Worm (Caenorhabditis elegans) whole organism, L4 larva: ENCODE data around the gene decr-1.1.
A peak's percentile ranks its signal among the peaks of the same experiment; 100 is the strongest.

Source experiments
- D1046.2 ChIP-seq: fragments of 200-800 bp; sonication (Bioruptor generic); IDR thresholded peaks from 2 replicates; pipeline ENCODE4 v1.3.6; 2022; ENCODE audit warnings: missing genetic modification characterization, missing compliant biosample characterization
- F37D6.2 ChIP-seq: sonication (generic microtip); optimal IDR thresholded peaks from 2 replicates; lab custom pipeline; 2016; ENCODE audit warnings: mild to moderate bottlenecking, missing genetic modification characterization, missing compliant biosample characterization
- F44E2.7 ChIP-seq: fragments of 200-800 bp; sonication (Bioruptor generic); IDR thresholded peaks from 2 replicates; pipeline ENCODE4 v2.1.2; 2022; ENCODE audit warnings: missing genetic modification characterization, missing compliant biosample characterization
- Y5F2A.4 ChIP-seq: fragments of 200-800 bp; sonication (Bioruptor generic); optimal IDR thresholded peaks from 2 replicates; lab custom pipeline; 2018; ENCODE audit warnings: mild to moderate bottlenecking, missing genetic modification characterization, missing compliant biosample characterization
- ZK337.2 ChIP-seq: fragments of 200-800 bp; sonication (Bioruptor generic); IDR thresholded peaks from 2 replicates; pipeline ENCODE4 v1.3.6; 2022; ENCODE audit warnings: missing genetic modification reagents, missing genetic modification characterization, missing compliant biosample characterization
- attf-4 ChIP-seq: sonication (generic microtip); optimal IDR thresholded peaks from 3 replicates; lab custom pipeline; 2017; ENCODE audit warnings: missing biosample characterization, missing genetic modification characterization
- ces-1 ChIP-seq: fragments of 150-350 bp; sonication (generic microtip); optimal IDR thresholded peaks from 4 replicates; lab custom pipeline; 2014; ENCODE audit warnings: missing biosample characterization, missing genetic modification reagents, missing genetic modification characterization
- daf-16 ChIP-seq, 3 experiments: sonication (generic microtip); optimal IDR thresholded peaks; 2 replicates each; lab custom pipeline; 2016 to 2017; ENCODE audit warnings: missing genetic modification characterization in 3 of 3, missing genetic modification reagents in 3 of 3, mild to moderate bottlenecking in 2 of 3, missing compliant biosample characterization in 2 of 3, missing biosample characterization in 1 of 3, moderate library complexity in 1 of 3
- dmd-6 ChIP-seq: fragments of 200-800 bp; sonication (Bioruptor generic); IDR thresholded peaks from 2 replicates; pipeline ENCODE4 v1.3.6; 2022; ENCODE audit warnings: missing genetic modification reagents, missing genetic modification characterization, missing compliant biosample characterization
- dpl-1 ChIP-seq: fragments of 150-350 bp; optimal IDR thresholded peaks from 2 replicates; lab custom pipeline; 2014; ENCODE audit warnings: missing biosample characterization, missing genetic modification reagents, missing genetic modification characterization
- dve-1 ChIP-seq: sonication (generic microtip); optimal IDR thresholded peaks from 2 replicates; lab custom pipeline; 2017; ENCODE audit warnings: antibody characterized with exemption, mild to moderate bottlenecking, missing genetic modification characterization, missing compliant biosample characterization; ENCODE audit not compliant: insufficient read depth
- fkh-10 ChIP-seq: fragments of 150-350 bp; optimal IDR thresholded peaks from 2 replicates; lab custom pipeline; 2014; ENCODE audit warnings: missing biosample characterization, missing genetic modification reagents, missing genetic modification characterization
- gei-8 ChIP-seq: fragments of 200-800 bp; sonication (Bioruptor generic); optimal IDR thresholded peaks from 2 replicates; lab custom pipeline; 2018; ENCODE audit warnings: mild to moderate bottlenecking, missing genetic modification characterization, missing compliant biosample characterization
- hlh-11 ChIP-seq: fragments of 200-800 bp; sonication (Bioruptor generic); optimal IDR thresholded peaks from 2 replicates; lab custom pipeline; 2018; ENCODE audit warnings: mild to moderate bottlenecking, missing genetic modification characterization, missing compliant biosample characterization
- hlh-30 ChIP-seq: sonication (generic microtip); optimal IDR thresholded peaks from 2 replicates; lab custom pipeline; 2017; ENCODE audit warnings: antibody characterized with exemption, mild to moderate bottlenecking, missing genetic modification characterization, missing compliant biosample characterization; ENCODE audit not compliant: insufficient read depth
- hmg-1.1 ChIP-seq: fragments of 200-800 bp; sonication (Bioruptor generic); IDR thresholded peaks from 2 replicates; pipeline ENCODE4 v1.3.6; 2022; ENCODE audit warnings: missing genetic modification reagents, missing genetic modification characterization, missing compliant biosample characterization
- lin-29 ChIP-seq: fragments of 200-800 bp; sonication (Bioruptor generic); IDR thresholded peaks from 2 replicates; pipeline ENCODE4 v1.3.6; 2022; ENCODE audit warnings: missing genetic modification reagents, missing genetic modification characterization, missing compliant biosample characterization
- lin-38 ChIP-seq: fragments of 200-800 bp; sonication (Bioruptor generic); IDR thresholded peaks from 2 replicates; pipeline ENCODE4 v1.3.6; 2022; ENCODE audit warnings: missing genetic modification reagents, missing genetic modification characterization, missing compliant biosample characterization
- lsy-2 ChIP-seq, 2 experiments: fragments of 150-350 bp in 1 of 2; sonication (generic microtip) in 1 of 2; optimal IDR thresholded peaks; 2 replicates each; lab custom pipeline; 2014 to 2017; ENCODE audit warnings: missing biosample characterization in 2 of 2, missing genetic modification characterization in 2 of 2
- mdl-1 ChIP-seq, 2 experiments: fragments of 150-350 bp in 1 of 2; sonication (generic microtip) in 1 of 2; optimal IDR thresholded peaks; 2 replicates each; lab custom pipeline; 2014 to 2017; ENCODE audit warnings: missing biosample characterization in 2 of 2, missing genetic modification characterization in 2 of 2
- mep-1 ChIP-seq: fragments of 150-350 bp; sonication (generic microtip); optimal IDR thresholded peaks from 3 replicates; lab custom pipeline; 2014; ENCODE audit warnings: missing biosample characterization, missing genetic modification characterization
- mes-2 ChIP-seq: sonication (generic microtip); optimal IDR thresholded peaks from 2 replicates; lab custom pipeline; 2016; ENCODE audit warnings: missing genotype, mild to moderate bottlenecking, missing genetic modification characterization, missing compliant biosample characterization; ENCODE audit not compliant: poor library complexity, severe bottlenecking
- nhr-11 ChIP-seq: fragments of 150-350 bp; optimal IDR thresholded peaks from 2 replicates; lab custom pipeline; 2014; ENCODE audit warnings: missing biosample characterization, missing genetic modification characterization
- nhr-111 ChIP-seq: fragments of 200-800 bp; sonication (Bioruptor generic); optimal IDR thresholded peaks from 2 replicates; lab custom pipeline; 2018; ENCODE audit warnings: mild to moderate bottlenecking, missing genetic modification characterization, missing compliant biosample characterization
- nhr-28 ChIP-seq: fragments of 150-350 bp; optimal IDR thresholded peaks from 2 replicates; lab custom pipeline; 2014; ENCODE audit warnings: missing biosample characterization, missing genetic modification characterization
- nhr-42 ChIP-seq: fragments of 200-800 bp; sonication (Bioruptor generic); IDR thresholded peaks from 2 replicates; pipeline ENCODE4 v1.3.6; 2022; ENCODE audit warnings: missing genetic modification characterization, missing compliant biosample characterization
- nhr-6 ChIP-seq: fragments of 150-350 bp; optimal IDR thresholded peaks from 2 replicates; lab custom pipeline; 2014; ENCODE audit warnings: missing biosample characterization, missing genetic modification characterization
- pha-4 ChIP-seq, 2 experiments: fragments of 150-350 bp in 1 of 2; fragments of 200-800 bp in 1 of 2; sonication (Bioruptor generic) in 1 of 2; IDR thresholded peaks in 1 of 2; optimal IDR thresholded peaks in 1 of 2; 2 replicates each; pipeline versions ENCODE4 v1.3.6 to Lab custom; 2014 to 2022; ENCODE audit warnings: missing genetic modification characterization in 2 of 2, missing genetic modification reagents in 2 of 2, missing biosample characterization in 1 of 2, missing compliant biosample characterization in 1 of 2
- rbr-2 ChIP-seq: sonication (generic microtip); optimal IDR thresholded peaks from 2 replicates; lab custom pipeline; 2016; ENCODE audit warnings: missing genotype, missing genetic modification characterization, missing compliant biosample characterization
- skn-1 ChIP-seq: fragments of 150-350 bp; optimal IDR thresholded peaks from 2 replicates; lab custom pipeline; 2014; ENCODE audit warnings: missing biosample characterization, missing genetic modification characterization
- snpc-1.2 ChIP-seq: fragments of 200-800 bp; sonication (Bioruptor generic); IDR thresholded peaks from 2 replicates; pipeline ENCODE4 v1.3.6; 2022; ENCODE audit warnings: missing genetic modification reagents, missing genetic modification characterization, missing compliant biosample characterization
- snpc-4 ChIP-seq: fragments of 150-350 bp; optimal IDR thresholded peaks from 2 replicates; lab custom pipeline; 2014; ENCODE audit warnings: missing biosample characterization, missing genetic modification characterization
- spr-1 ChIP-seq: sonication (generic microtip); optimal IDR thresholded peaks from 2 replicates; lab custom pipeline; 2016; ENCODE audit warnings: mild to moderate bottlenecking, missing genetic modification characterization, missing compliant biosample characterization
- tag-97 ChIP-seq: fragments of 200-800 bp; sonication (Bioruptor generic); IDR thresholded peaks from 2 replicates; pipeline ENCODE4 v1.3.6; 2022; ENCODE audit warnings: missing genetic modification characterization, missing compliant biosample characterization
- tra-1 ChIP-seq: fragments of 200-800 bp; sonication (Bioruptor generic); IDR thresholded peaks from 2 replicates; pipeline ENCODE4 v1.3.6; 2022; ENCODE audit warnings: missing genetic modification reagents, missing genetic modification characterization, missing compliant biosample characterization
- unc-62 ChIP-seq, 3 experiments: fragments of 150-350 bp in 1 of 3; sonication (generic microtip); optimal IDR thresholded peaks in 2 of 3; peaks in 1 of 3; 1 replicate in 1 of 3; 2 replicates in 2 of 3; lab custom pipeline; 2014 to 2017; ENCODE audit warnings: missing biosample characterization in 3 of 3, missing genetic modification characterization in 3 of 3, missing genetic modification reagents in 3 of 3, missing genotype in 1 of 3
- vab-7 ChIP-seq: fragments of 200-800 bp; sonication (Bioruptor generic); IDR thresholded peaks from 2 replicates; pipeline ENCODE4 v1.3.6; 2022; ENCODE audit warnings: missing genetic modification reagents, missing genetic modification characterization, missing compliant biosample characterization
- ztf-7 ChIP-seq: fragments of 150-350 bp; optimal IDR thresholded peaks from 2 replicates; lab custom pipeline; 2014; ENCODE audit warnings: missing biosample characterization, missing genetic modification characterization

The decr-1.1 gene

ce11 chrV:13756359-13757091 is 25.7 kb upstream of the decr-1.1 start, which contains the start of gene F20G2.2:
TSS of gene F20G2.2 (minus strand) at chrV:13756409.
- TF ChIP-seq lin-38 (GFP tag; lab: Robert Waterston, UW) (no peak), attf-4 (tag; lab: Kevin White, UChicago) (no peak), dmd-6 (peak; percentile 45; the same call in 1 of the 2 replicates), nhr-11 (tag; lab: Kevin White, UChicago) (no peak), Y5F2A.4 (GFP tag; lab: Kevin White, UChicago) (no peak), mep-1 (tag; lab: Kevin White, UChicago) (peak; percentile 1), lin-29 (GFP tag; lab: Robert Waterston, UW) (no peak), hlh-30 (no peak), hlh-11 (tag; lab: Kevin White, UChicago) (peak; percentile 34), mdl-1 (tag; optimal IDR thresholded peaks at IDR 0.05; lab: Kevin White, UChicago) (no peak), skn-1 (no peak), hmg-1.1 (no peak), daf-16 (GFP tag; optimal IDR thresholded peaks at IDR 0.05; lab: Kevin White, UChicago) (peak in 1 of 2 experiments; percentile 2), daf-16 (tag; optimal IDR thresholded peaks at IDR 0.05; lab: Kevin White, UChicago) (peak; percentile 21), dve-1 (tag; lab: Kevin White, UChicago) (peak; percentile 35), nhr-42 (GFP tag; lab: Robert Waterston, UW) (no peak), snpc-1.2 (GFP tag; lab: Robert Waterston, UW) (no peak), gei-8 (GFP tag; lab: Kevin White, UChicago) (no peak), ZK337.2 (GFP tag; lab: Robert Waterston, UW) (no peak), nhr-28 (tag; lab: Kevin White, UChicago) (peak; percentile 44), vab-7 (GFP tag; lab: Robert Waterston, UW) (no peak)

DNA sequence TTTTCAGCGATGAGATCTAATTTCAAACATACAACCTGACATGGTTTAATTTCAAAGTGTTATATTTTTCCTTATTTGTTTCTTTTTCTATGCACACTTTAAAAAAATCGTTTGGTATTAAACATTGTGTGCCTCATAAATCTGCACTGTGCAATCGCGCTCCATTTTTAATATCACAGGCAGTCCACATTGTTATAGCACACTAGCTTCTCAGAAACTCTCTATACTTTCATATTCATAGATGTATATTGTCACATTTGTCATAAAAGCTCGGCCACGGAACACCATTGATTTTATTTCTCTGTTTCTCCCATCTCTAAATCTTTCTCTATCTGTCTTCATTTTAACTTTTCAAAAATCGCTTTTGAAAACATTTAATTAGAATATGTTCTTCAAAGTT is 24.9 kb upstream of the decr-1.1 start:
- TF ChIP-seq mep-1 (tag; lab: Kevin White, UChicago) (peak; percentile 18), tag-97 (GFP tag; lab: Robert Waterston, UW) (no peak), tra-1 (no peak), dve-1 (tag; lab: Kevin White, UChicago) (peak; percentile 64), F37D6.2 (tag; lab: Kevin White, UChicago) (no peak), dmd-6 (0 out of 2 replicates have a peak, but pooled peaks have one; percentile 7), dpl-1 (GFP tag; lab: Kevin White, UChicago) (peak; percentile 7), hlh-30 (peak; percentile 35), nhr-6 (tag; lab: Kevin White, UChicago) (peak; percentile 62), mes-2 (tag; lab: Kevin White, UChicago) (peak; percentile 67), lsy-2 (tag; optimal IDR thresholded peaks at IDR 0.05; lab: Kevin White, UChicago) (peak in 1 of 2 experiments; percentile 69), hmg-1.1 (0 out of 2 replicates have a peak, but pooled peaks have one; percentile 27), ztf-7 (tag; lab: Kevin White, UChicago) (no peak), fkh-10 (peak; percentile 8), rbr-2 (tag; lab: Kevin White, UChicago) (peak; percentile 46)

DNA sequence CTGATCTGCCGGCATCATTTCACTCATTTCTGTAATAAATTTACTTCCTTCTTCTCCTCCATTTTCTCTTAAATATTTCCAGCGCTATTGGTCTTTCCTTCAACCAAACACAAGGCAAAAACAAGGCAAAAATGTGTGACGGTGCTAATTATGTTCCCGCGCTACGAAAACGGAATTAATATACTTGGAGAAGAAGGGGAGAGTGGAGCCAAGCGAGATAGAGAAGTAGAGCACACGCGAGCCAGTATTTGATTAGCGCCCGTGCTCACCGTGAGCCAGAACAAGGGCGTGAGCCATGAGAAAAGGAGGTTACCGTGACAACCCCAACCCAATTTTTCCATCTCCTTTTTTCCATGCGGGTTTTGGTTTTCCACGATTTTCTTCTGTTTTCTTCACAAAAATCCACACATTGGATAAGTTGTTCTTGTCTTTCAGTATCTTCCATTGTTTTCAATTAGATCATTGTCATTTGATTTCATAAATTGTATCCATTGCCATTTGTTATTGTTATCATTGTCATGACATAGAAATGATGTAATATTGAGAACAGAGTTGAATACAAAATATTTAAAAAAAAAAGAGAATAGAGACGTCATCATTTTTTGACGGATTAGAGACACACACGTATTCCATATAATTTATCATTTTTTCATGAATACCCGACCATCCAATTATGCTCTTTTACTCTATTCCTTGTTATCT is 19.6 kb upstream of the decr-1.1 start, which contains the start of gene F20G2.6:
TSS of gene F20G2.6 (plus strand) at position 652 of the 702 bp plus-strand sequence.
- TF ChIP-seq ces-1 (GFP tag; lab: Kevin White, UChicago) = no peak
- TF ChIP-seq snpc-4 (tag; lab: Kevin White, UChicago) = no peak
- no peak for TF ChIP-seq unc-62 (GFP tag; optimal IDR thresholded peaks at IDR 0.05 in 1 of 2; lab: Kevin White, UChicago)
- no peak for TF ChIP-seq unc-62 (tag; optimal IDR thresholded peaks at IDR 0.05; lab: Kevin White, UChicago)
- TF ChIP-seq mdl-1 (tag; optimal IDR thresholded peaks at IDR 0.05; lab: Kevin White, UChicago) = no peak
- no peak for TF ChIP-seq pha-4 (GFP tag; IDR thresholded peaks at IDR 0.05; lab: Robert Waterston, UW)
- TF ChIP-seq pha-4 (tag; optimal IDR thresholded peaks at IDR 0.05; lab: Kevin White, UChicago) = no peak
- no peak for TF ChIP-seq D1046.2 (GFP tag; lab: Robert Waterston, UW)
- no peak for TF ChIP-seq ZK337.2 (GFP tag; lab: Robert Waterston, UW)
- no peak for TF ChIP-seq F44E2.7 (GFP tag; lab: Robert Waterston, UW)
- no peak for TF ChIP-seq spr-1
- TF ChIP-seq nhr-6 (tag; lab: Kevin White, UChicago) = no peak
- TF ChIP-seq nhr-111 (GFP tag; lab: Kevin White, UChicago) = no peak
